Worm (Caenorhabditis elegans): ENCODE data around the gene C42D8.1.

ce11 chrX:5119686-5120085, 10.4 kb downstream of the C42D8.1 start:
- TF ChIP-seq flt-1 (GFP tag; IDR thresholded peaks at IDR 0.05) (no peak), ama-1 (optimal IDR thresholded peaks at IDR 0.05) (no peak), hnd-1 (tag; optimal IDR thresholded peaks at IDR 0.05) (no peak), hmbx-1 (tag; optimal IDR thresholded peaks at IDR 0.05) (no peak), F13C5.2 (tag; optimal IDR thresholded peaks at IDR 0.05) (no peak), sea-1 (GFP tag; conservative IDR thresholded peaks at IDR 0.05) (no peak), tbx-11 (GFP tag; IDR thresholded peaks at IDR 0.05) (no peak), hmg-4 (GFP tag; optimal IDR thresholded peaks at IDR 0.05) (no peak), tbx-37 (GFP tag; conservative IDR thresholded peaks at IDR 0.05) (no peak), tra-4 (tag; optimal IDR thresholded peaks at IDR 0.05) (no peak), ceh-13 (GFP tag; optimal IDR thresholded peaks at IDR 0.05) (no peak), pes-1 (GFP tag; IDR thresholded peaks at IDR 0.05) (no peak)
